Worm (Caenorhabditis elegans) whole organism, L4/young adult: ENCODE data around the gene tbc-10.

Experiments used
- W03F9.2 ChIP-seq: fragments of 150-350 bp; optimal IDR thresholded peaks from 2 replicates; lab custom pipeline; 2014; ENCODE audit warnings: missing biosample characterization, missing genetic modification characterization
- dao-5 ChIP-seq: sonication (generic microtip); optimal IDR thresholded peaks from 2 replicates; lab custom pipeline; 2016; ENCODE audit warnings: missing genotype, missing genetic modification characterization, moderate library complexity, missing compliant biosample characterization
- him-1 ChIP-seq: sonication (generic microtip); optimal IDR thresholded peaks from 2 replicates; lab custom pipeline; 2016; ENCODE audit warnings: missing genotype, missing genetic modification reagents, missing genetic modification characterization, missing compliant biosample characterization

ce11 chrIII:991581-991980 lies 8.5 kb downstream of the tbc-10 start, which contains the start of gene trp-2:
- no peak for TF ChIP-seq dao-5 (tag; lab: Kevin White, UChicago)
- no peak for TF ChIP-seq W03F9.2 (tag; lab: Kevin White, UChicago)
- no peak for TF ChIP-seq him-1 (tag; lab: Kevin White, UChicago)
